Worm (Caenorhabditis elegans) whole organism, mixed stage, embryonic: ENCODE results near the gene cua-1.

ENCODE experiments used
- bed-3 ChIP-seq: fragments of 200-800 bp; sonication (Bioruptor generic); optimal IDR thresholded peaks from 3 replicates; lab custom pipeline; 2018; ENCODE audit warnings: mild to moderate bottlenecking, missing genetic modification characterization, moderate library complexity, missing compliant biosample characterization
- blmp-1 ChIP-seq: fragments of 150-350 bp; optimal IDR thresholded peaks from 2 replicates; lab custom pipeline; 2014; ENCODE audit warnings: missing biosample characterization, missing genetic modification characterization
- ceh-39 ChIP-seq: fragments of 150-350 bp; optimal IDR thresholded peaks from 2 replicates; lab custom pipeline; 2014; ENCODE audit warnings: missing biosample characterization, missing genetic modification characterization
- ceh-43 ChIP-seq: fragments of 200-800 bp; sonication (Bioruptor generic); optimal IDR thresholded peaks from 2 replicates; lab custom pipeline; 2018; ENCODE audit warnings: mild to moderate bottlenecking, missing genetic modification characterization, moderate library complexity, missing compliant biosample characterization
- ceh-83 ChIP-seq: fragments of 200-800 bp; sonication (Bioruptor generic); optimal IDR thresholded peaks from 2 replicates; lab custom pipeline; 2018; ENCODE audit warnings: mild to moderate bottlenecking, missing genetic modification characterization, missing compliant biosample characterization
- ces-1 ChIP-seq: fragments of 150-350 bp; optimal IDR thresholded peaks from 2 replicates; lab custom pipeline; 2014; ENCODE audit warnings: missing biosample characterization, missing genetic modification reagents, missing genetic modification characterization
- cnd-1 ChIP-seq: fragments of 200-800 bp; sonication (Bioruptor generic); optimal IDR thresholded peaks from 2 replicates; lab custom pipeline; 2018; ENCODE audit warnings: mild to moderate bottlenecking, missing genetic modification characterization, missing compliant biosample characterization
- drap-1 ChIP-seq: fragments of 200-800 bp; sonication (Bioruptor generic); optimal IDR thresholded peaks from 3 replicates; lab custom pipeline; 2018; ENCODE audit warnings: mild to moderate bottlenecking, missing genetic modification characterization, missing compliant biosample characterization
- ham-2 ChIP-seq: fragments of 200-800 bp; sonication (Bioruptor generic); optimal IDR thresholded peaks from 2 replicates; lab custom pipeline; 2018; ENCODE audit warnings: mild to moderate bottlenecking, missing genetic modification characterization, missing compliant biosample characterization
- hlh-1 ChIP-seq: fragments of 150-350 bp; optimal IDR thresholded peaks from 2 replicates; lab custom pipeline; 2014; ENCODE audit warnings: missing biosample characterization, missing genetic modification reagents, missing genetic modification characterization
- lsy-2 ChIP-seq: fragments of 150-350 bp; optimal IDR thresholded peaks from 2 replicates; lab custom pipeline; 2014; ENCODE audit warnings: missing biosample characterization, missing genetic modification characterization
- mab-5 ChIP-seq: fragments of 150-350 bp; optimal IDR thresholded peaks from 2 replicates; lab custom pipeline; 2014; ENCODE audit warnings: missing biosample characterization, missing genetic modification characterization
- mep-1 ChIP-seq: fragments of 150-350 bp; optimal IDR thresholded peaks from 2 replicates; lab custom pipeline; 2017; ENCODE audit warnings: missing biosample characterization, missing genetic modification reagents, missing genetic modification characterization, inconsistent platforms
- mls-2 ChIP-seq: sonication (generic microtip); optimal IDR thresholded peaks from 2 replicates; lab custom pipeline; 2016; ENCODE audit warnings: mild to moderate bottlenecking, missing genetic modification characterization, moderate library complexity, missing compliant biosample characterization
- nhr-12 ChIP-seq: fragments of 150-350 bp; optimal IDR thresholded peaks from 2 replicates; lab custom pipeline; 2014; ENCODE audit warnings: missing biosample characterization, missing genetic modification characterization
- nhr-2 ChIP-seq: fragments of 150-350 bp; optimal IDR thresholded peaks from 2 replicates; lab custom pipeline; 2014; ENCODE audit warnings: missing biosample characterization, missing genetic modification characterization
- nhr-237 ChIP-seq: fragments of 150-350 bp; optimal IDR thresholded peaks from 2 replicates; lab custom pipeline; 2014; ENCODE audit warnings: missing biosample characterization, missing genetic modification characterization
- nhr-28 ChIP-seq: fragments of 150-350 bp; optimal IDR thresholded peaks from 2 replicates; lab custom pipeline; 2014; ENCODE audit warnings: missing biosample characterization, missing genetic modification characterization
- nhr-76 ChIP-seq: sonication (generic microtip); optimal IDR thresholded peaks from 2 replicates; lab custom pipeline; 2017; ENCODE audit warnings: missing biosample characterization, missing genetic modification characterization
- snpc-4 ChIP-seq: fragments of 150-350 bp; optimal IDR thresholded peaks from 2 replicates; lab custom pipeline; 2014; ENCODE audit warnings: missing biosample characterization, missing genetic modification characterization
- sptf-1 ChIP-seq: sonication (generic microtip); optimal IDR thresholded peaks from 2 replicates; lab custom pipeline; 2017; ENCODE audit warnings: mild to moderate bottlenecking, missing genetic modification characterization, moderate library complexity, missing compliant biosample characterization
- tbx-8 ChIP-seq: fragments of 200-800 bp; sonication (Bioruptor generic); optimal IDR thresholded peaks from 2 replicates; lab custom pipeline; 2018; ENCODE audit warnings: mild to moderate bottlenecking, missing genetic modification characterization, moderate library complexity, missing compliant biosample characterization
- unc-120 ChIP-seq: sonication (generic microtip); optimal IDR thresholded peaks from 2 replicates; lab custom pipeline; 2017; ENCODE audit warnings: missing genetic modification characterization, missing compliant biosample characterization; ENCODE audit not compliant: poor library complexity, severe bottlenecking
- unc-39 ChIP-seq: fragments of 150-350 bp; optimal IDR thresholded peaks from 2 replicates; lab custom pipeline; 2014; ENCODE audit warnings: missing biosample characterization, missing genetic modification characterization
- unc-62 ChIP-seq: fragments of 150-350 bp; optimal IDR thresholded peaks from 2 replicates; lab custom pipeline; 2014; ENCODE audit warnings: missing biosample characterization, missing genetic modification reagents, missing genetic modification characterization
- zip-8 ChIP-seq: fragments of 150-350 bp; optimal IDR thresholded peaks from 2 replicates; lab custom pipeline; 2014; ENCODE audit warnings: missing biosample characterization, missing genetic modification characterization
- ztf-11 ChIP-seq: fragments of 150-350 bp; optimal IDR thresholded peaks from 2 replicates; lab custom pipeline; 2014; ENCODE audit warnings: missing biosample characterization, missing genetic modification characterization

Gene cua-1

DNA sequence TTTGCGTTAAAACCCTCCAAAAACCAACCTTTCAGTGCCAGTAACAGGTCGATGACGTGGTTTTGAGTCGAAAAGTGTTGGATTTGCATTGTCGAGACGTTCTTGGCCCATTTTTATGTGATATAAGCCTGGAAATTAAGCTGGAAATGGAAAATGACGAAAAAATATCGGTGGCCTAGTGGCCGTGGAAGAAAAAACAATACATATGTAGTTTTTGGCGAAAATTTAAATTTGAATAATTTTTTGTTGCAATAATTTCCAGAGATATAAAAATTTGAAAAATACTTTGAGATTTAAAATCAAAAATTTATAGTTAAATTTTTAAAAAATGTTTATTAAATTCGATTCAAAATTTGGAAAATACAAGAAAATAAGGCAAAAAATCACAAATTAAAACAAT is 15.7 kb downstream of the cua-1 start, which contains the start of gene ciao-2B:
Gene ciao-2B (minus strand): TSS at position 130 of the 400 bp plus-strand sequence.
- TF ChIP-seq drap-1 (GFP tag; lab: Kevin White, UChicago): no peak
- TF ChIP-seq nhr-237 (tag; lab: Kevin White, UChicago): no peak
- TF ChIP-seq mep-1 (tag; lab: Kevin White, UChicago): no peak
- no peak for TF ChIP-seq nhr-28 (tag; lab: Kevin White, UChicago)
- TF ChIP-seq ham-2 (GFP tag; lab: Kevin White, UChicago): no peak
- TF ChIP-seq tbx-8 (GFP tag; lab: Kevin White, UChicago): no peak
- no peak for TF ChIP-seq sptf-1
- no peak for TF ChIP-seq mls-2 (tag; lab: Kevin White, UChicago)
- no peak for TF ChIP-seq ceh-39 (tag; lab: Kevin White, UChicago)
- TF ChIP-seq cnd-1: no peak
- no peak for TF ChIP-seq hlh-1

DNA sequence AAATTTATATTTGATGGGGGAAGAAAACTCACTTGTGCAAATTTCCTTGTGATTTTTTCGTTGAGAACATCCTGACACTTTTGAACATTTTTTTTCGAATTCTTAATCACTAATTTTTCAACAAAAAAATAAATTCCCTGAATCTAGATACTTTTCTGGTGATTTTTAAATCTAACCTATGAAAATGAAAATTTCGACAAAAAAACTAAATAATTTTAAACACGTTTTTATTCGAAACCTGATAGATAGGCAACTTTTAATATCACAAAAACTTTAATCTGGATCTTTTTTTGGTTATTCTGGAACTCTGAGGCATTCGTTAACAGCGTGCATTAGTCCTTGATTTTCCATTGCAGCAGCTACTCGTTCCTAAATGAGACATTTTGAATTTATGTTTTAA is 18.3 kb downstream of the cua-1 start, which contains the start of gene F45G2.9:
Gene F45G2.9 (minus strand): TSS at position 101 of the 400 bp plus-strand sequence.
- no peak for TF ChIP-seq ceh-43
- TF ChIP-seq, all 35 proteins: peak for 0

DNA sequence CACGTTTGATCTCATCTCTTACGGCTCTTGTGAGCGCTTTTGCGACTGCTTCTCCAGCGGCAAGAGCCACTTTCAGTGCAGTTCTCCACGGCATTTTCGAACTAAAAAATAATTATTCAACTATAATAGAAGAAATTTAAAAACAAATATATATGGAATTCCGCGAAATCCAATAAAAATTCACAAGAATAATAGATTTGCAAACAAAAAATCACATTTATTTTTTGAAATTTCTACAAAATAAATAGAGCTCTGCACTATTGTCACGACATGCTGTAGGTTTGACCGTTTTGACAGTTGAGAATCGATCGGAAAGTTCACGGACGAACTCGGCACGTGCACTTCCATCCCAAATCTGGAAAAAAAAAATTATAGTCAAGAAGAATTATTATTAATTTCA is 19.5 kb downstream of the cua-1 start, which contains the start of gene F45G2.8:
Gene F45G2.8 (minus strand): TSS at position 101 of the 400 bp plus-strand sequence.
- TF ChIP-seq tbx-8 (GFP tag; lab: Kevin White, UChicago) (no peak), unc-62 (GFP tag; lab: Kevin White, UChicago) (no peak), nhr-237 (tag; lab: Kevin White, UChicago) (no peak), snpc-4 (tag; lab: Kevin White, UChicago) (no peak), ztf-11 (tag; lab: Kevin White, UChicago) (no peak), mep-1 (tag; lab: Kevin White, UChicago) (no peak), hlh-1 (no peak), blmp-1 (tag; lab: Kevin White, UChicago) (no peak), nhr-2 (tag; lab: Kevin White, UChicago) (no peak), unc-39 (tag; lab: Kevin White, UChicago) (no peak), ceh-83 (GFP tag; lab: Kevin White, UChicago) (no peak), mab-5 (tag; lab: Kevin White, UChicago) (no peak), mls-2 (tag; lab: Kevin White, UChicago) (no peak), cnd-1 (no peak), ceh-43 (no peak), lsy-2 (tag; lab: Kevin White, UChicago) (no peak)

DNA sequence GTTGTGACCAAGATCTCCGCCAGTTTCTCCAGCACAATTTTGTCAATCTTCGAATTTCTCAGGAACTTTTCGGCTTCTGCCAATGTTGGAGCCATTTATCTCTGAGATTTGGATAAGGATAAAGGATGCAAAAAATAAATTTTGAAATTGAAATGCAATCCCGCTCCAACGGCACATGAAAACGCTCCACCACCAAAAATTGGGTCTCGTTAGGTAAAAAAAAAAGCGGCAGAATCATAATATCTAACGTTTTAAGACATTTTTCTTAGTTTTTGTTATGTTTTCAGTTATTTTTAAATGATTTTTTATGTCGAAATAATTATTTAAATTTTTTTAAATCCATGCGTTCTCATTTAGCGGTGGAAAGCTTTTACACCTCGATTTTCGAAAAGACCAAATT is 20.7 kb downstream of the cua-1 start, which contains the start of gene F45G2.7:
Gene F45G2.7 (minus strand): TSS at position 101 of the 400 bp plus-strand sequence.
- TF ChIP-seq ceh-83 (GFP tag; lab: Kevin White, UChicago) (no peak), ham-2 (GFP tag; lab: Kevin White, UChicago) (no peak), ces-1 (GFP tag; lab: Kevin White, UChicago) (no peak), unc-120 (tag; lab: Kevin White, UChicago) (no peak), nhr-12 (no peak), mep-1 (tag; lab: Kevin White, UChicago) (no peak)

DNA sequence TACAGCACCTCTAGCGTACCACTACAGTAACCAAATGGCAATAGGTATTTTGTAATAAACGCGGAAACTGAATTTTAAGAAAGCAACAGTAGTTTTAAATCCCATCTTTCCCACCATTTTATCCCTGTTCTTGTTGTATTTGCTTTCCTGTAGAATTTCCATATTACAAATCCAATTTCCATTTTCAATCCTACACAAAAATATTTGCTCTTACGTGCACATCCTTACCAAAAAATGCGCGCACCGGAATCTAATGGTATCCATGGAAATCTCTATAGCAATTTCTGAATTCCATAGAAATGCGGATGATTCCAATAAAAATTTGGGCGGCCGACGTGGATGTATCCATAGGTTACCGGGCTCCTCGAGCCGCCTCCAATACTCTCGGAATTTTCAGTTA is 24.9 kb downstream of the cua-1 start, which contains the start of gene trf-1:
Gene trf-1 (plus strand): TSS at position 301 of the 400 bp plus-strand sequence.
- no peak for TF ChIP-seq lsy-2 (tag; lab: Kevin White, UChicago)
- TF ChIP-seq drap-1 (GFP tag; lab: Kevin White, UChicago): no peak
- TF ChIP-seq sptf-1: no peak
- no peak for TF ChIP-seq zip-8
- TF ChIP-seq unc-39 (tag; lab: Kevin White, UChicago): no peak
- no peak for TF ChIP-seq ztf-11 (tag; lab: Kevin White, UChicago)
- no peak for TF ChIP-seq bed-3 (GFP tag; lab: Kevin White, UChicago)
- TF ChIP-seq blmp-1 (tag; lab: Kevin White, UChicago): no peak

DNA sequence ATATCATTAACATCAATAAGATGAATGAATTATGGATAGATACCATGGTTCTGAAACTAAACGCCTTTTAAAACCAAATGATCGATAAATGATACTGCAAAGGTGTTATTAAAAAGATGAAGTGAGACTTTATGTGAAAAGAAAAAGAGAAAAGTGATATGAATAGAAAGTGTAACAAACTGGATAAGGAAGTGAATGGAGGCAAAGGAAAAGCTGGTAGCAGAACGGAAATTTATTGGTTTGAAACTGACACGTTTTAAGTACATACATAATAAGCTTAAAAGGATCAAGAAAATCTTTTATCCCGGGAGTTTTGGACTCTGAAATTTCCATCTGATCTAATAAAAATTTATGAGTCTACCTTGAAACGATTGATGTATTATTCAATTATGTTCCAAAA is 25.4 kb downstream of the cua-1 start, which contains the start of gene bli-5:
Gene bli-5 (minus strand): TSS at position 101 of the 400 bp plus-strand sequence.
- TF ChIP-seq lsy-2 (tag; lab: Kevin White, UChicago): no peak
- no peak for TF ChIP-seq nhr-237 (tag; lab: Kevin White, UChicago)
- no peak for TF ChIP-seq mab-5 (tag; lab: Kevin White, UChicago)
- no peak for TF ChIP-seq ceh-43
- no peak for TF ChIP-seq ceh-83 (GFP tag; lab: Kevin White, UChicago)
- TF ChIP-seq nhr-76: no peak
- no peak for TF ChIP-seq unc-120 (tag; lab: Kevin White, UChicago)
